Worm (Caenorhabditis elegans): ENCODE results near the gene col-173.
A peak's percentile ranks its signal among the peaks of the same experiment; 100 is the strongest.

Gene col-173

ce11 chrX:6904064-6904771, 26.9 kb upstream of the col-173 start, which contains the start of gene sid-5:
Gene sid-5, plus strand, starts transcription at chrX:6904721.
- TF ChIP-seq daf-16 (GFP tag; optimal IDR thresholded peaks at IDR 0.05) (peak in 1 of 2 experiments; percentile 50), daf-16 (tag; optimal IDR thresholded peaks at IDR 0.05) (peak; percentile 47), lin-1 (GFP tag; IDR thresholded peaks at IDR 0.05) (no peak), F37D6.2 (tag; optimal IDR thresholded peaks at IDR 0.05) (no peak), Y48G9A.11 (GFP tag; IDR thresholded peaks at IDR 0.05) (no peak), dve-1 (tag; optimal IDR thresholded peaks at IDR 0.05; ENCODE audit: insufficient read depth) (peak; percentile 40), zag-1 (tag; optimal IDR thresholded peaks at IDR 0.05) (no peak), nhr-111 (GFP tag; optimal IDR thresholded peaks at IDR 0.05) (no peak), nhr-11 (tag; optimal IDR thresholded peaks at IDR 0.05) (no peak), lin-38 (GFP tag; IDR thresholded peaks at IDR 0.05) (no peak), D1046.2 (GFP tag; IDR thresholded peaks at IDR 0.05) (no peak)

DNA sequence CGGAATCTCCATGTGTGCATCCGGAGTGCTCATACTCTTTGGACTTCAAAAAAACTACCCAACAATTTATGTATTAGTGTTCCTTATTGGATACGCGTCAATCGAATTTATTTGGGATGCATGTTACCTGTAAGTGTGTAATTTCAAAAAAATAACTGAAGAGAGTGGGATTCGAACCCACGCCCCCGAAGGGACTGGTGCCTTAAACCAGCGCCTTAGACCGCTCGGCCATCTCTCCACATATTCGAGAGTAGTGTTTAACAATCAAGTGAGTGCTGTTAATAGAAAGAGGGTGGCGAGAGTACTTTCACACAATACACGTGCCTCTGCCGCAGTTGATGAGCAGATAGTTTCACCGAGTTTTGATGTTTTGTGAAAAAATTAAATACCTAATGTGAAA, 25.6 kb upstream of the col-173 start:
- peak; percentile 61; the same call in 1 of the 2 replicates for TF ChIP-seq Y48G9A.11 (GFP tag; IDR thresholded peaks at IDR 0.05)
- TF ChIP-seq fkh-10 (GFP tag; optimal IDR thresholded peaks at IDR 0.05) = no peak
- TF ChIP-seq dve-1 (tag; optimal IDR thresholded peaks at IDR 0.05; ENCODE audit: insufficient read depth) = peak; percentile 63
- TF ChIP-seq snpc-1.2 (GFP tag; IDR thresholded peaks at IDR 0.05) = peak; percentile 83
- TF ChIP-seq tag-97 (GFP tag; IDR thresholded peaks at IDR 0.05) = no peak
- peak; percentile 80; the same call in 1 of the 2 replicates for TF ChIP-seq pha-4 (GFP tag; IDR thresholded peaks at IDR 0.05)
- no peak for TF ChIP-seq pha-4 (tag; optimal IDR thresholded peaks at IDR 0.05)
- 0 out of 2 replicates have a peak, but pooled peaks have one; percentile 80 for TF ChIP-seq Y105C5A.15 (GFP tag; IDR thresholded peaks at IDR 0.05)
- peak; percentile 55 for TF ChIP-seq rbr-2 (tag; optimal IDR thresholded peaks at IDR 0.05)
- peak; percentile 73 for TF ChIP-seq T26A8.4 (GFP tag; IDR thresholded peaks at IDR 0.05)
- TF ChIP-seq duxl-1 (tag; optimal IDR thresholded peaks at IDR 0.05; ENCODE audit: poor library complexity) = peak; percentile 80
- peak in 1 of 2 experiments; percentile 36 for TF ChIP-seq hif-1 (tag; optimal IDR thresholded peaks at IDR 0.05)
- peak; percentile 62; the same call in 1 of the 2 replicates for TF ChIP-seq mdt-29 (GFP tag; IDR thresholded peaks at IDR 0.05)
- TF ChIP-seq hmg-1.1 (GFP tag; IDR thresholded peaks at IDR 0.05) = peak; percentile 68
- peak; percentile 49 to 79 for TF ChIP-seq daf-16 (GFP tag; optimal IDR thresholded peaks at IDR 0.05)
- TF ChIP-seq daf-16 (tag; optimal IDR thresholded peaks at IDR 0.05) = peak; percentile 63
- peak; percentile 66; the same call in 1 of the 2 replicates for TF ChIP-seq lin-1 (GFP tag; IDR thresholded peaks at IDR 0.05)
- peak; percentile 43 for TF ChIP-seq T20F7.1 (GFP tag; optimal IDR thresholded peaks at IDR 0.05)
- peak; percentile 59 for TF ChIP-seq arid-1 (GFP tag; conservative IDR thresholded peaks at IDR 0.05)
- TF ChIP-seq Y5F2A.4 (GFP tag; optimal IDR thresholded peaks at IDR 0.05) = peak; percentile 19
- TF ChIP-seq nhr-102 (tag; optimal IDR thresholded peaks at IDR 0.05) = no peak
- TF ChIP-seq zip-2 (tag; optimal IDR thresholded peaks at IDR 0.05) = peak; percentile 27
- no peak for TF ChIP-seq lin-13 (GFP tag; optimal IDR thresholded peaks at IDR 0.05)
- 0 out of 2 replicates have a peak, but pooled peaks have one; percentile 62 for TF ChIP-seq Y75B8A.6 (GFP tag; IDR thresholded peaks at IDR 0.05)
- 0 out of 2 replicates have a peak, but pooled peaks have one; percentile 30 for TF ChIP-seq ceh-44 (GFP tag; IDR thresholded peaks at IDR 0.05)
- peak; percentile 29 for TF ChIP-seq zfp-2 (tag; optimal IDR thresholded peaks at IDR 0.05)
- peak; percentile 74 for TF ChIP-seq dmd-9 (GFP tag; IDR thresholded peaks at IDR 0.05)
- TF ChIP-seq madf-9 (GFP tag; conservative IDR thresholded peaks at IDR 0.05) = peak; percentile 80
- TF ChIP-seq lsy-2 (tag; optimal IDR thresholded peaks at IDR 0.05) = peak in 1 of 2 experiments; percentile 42
- no peak for TF ChIP-seq pqm-1 (tag; optimal IDR thresholded peaks at IDR 0.05)
- peak; percentile 73 for TF ChIP-seq hlh-30 (tag; optimal IDR thresholded peaks at IDR 0.05; ENCODE audit: insufficient read depth)
- TF ChIP-seq ZK337.2 (GFP tag; IDR thresholded peaks at IDR 0.05) = peak; percentile 76
- no peak for TF ChIP-seq set-16 (GFP tag; IDR thresholded peaks at IDR 0.05)
- peak; percentile 29 for TF ChIP-seq ztf-7 (tag; optimal IDR thresholded peaks at IDR 0.05)
- TF ChIP-seq gei-8 (GFP tag; optimal IDR thresholded peaks at IDR 0.05) = peak; percentile 63
- peak; percentile 79 for TF ChIP-seq lim-7 (GFP tag; IDR thresholded peaks at IDR 0.05)
- TF ChIP-seq mxl-2 (GFP tag; conservative IDR thresholded peaks at IDR 0.05) = 0 out of 2 replicates have a peak, but pooled peaks have one; percentile 33
- peak; percentile 63; the same call in 1 of the 2 replicates for TF ChIP-seq ceh-20 (GFP tag; IDR thresholded peaks at IDR 0.05)
- TF ChIP-seq vab-7 (GFP tag; IDR thresholded peaks at IDR 0.05) = peak; percentile 79
- TF ChIP-seq ces-1 (GFP tag; optimal IDR thresholded peaks at IDR 0.05) = no peak

Measured in whole organism, L4 larva.